Fruit fly (Drosophila melanogaster): ENCODE results near the gene CG32795.

The CG32795 gene

DNA sequence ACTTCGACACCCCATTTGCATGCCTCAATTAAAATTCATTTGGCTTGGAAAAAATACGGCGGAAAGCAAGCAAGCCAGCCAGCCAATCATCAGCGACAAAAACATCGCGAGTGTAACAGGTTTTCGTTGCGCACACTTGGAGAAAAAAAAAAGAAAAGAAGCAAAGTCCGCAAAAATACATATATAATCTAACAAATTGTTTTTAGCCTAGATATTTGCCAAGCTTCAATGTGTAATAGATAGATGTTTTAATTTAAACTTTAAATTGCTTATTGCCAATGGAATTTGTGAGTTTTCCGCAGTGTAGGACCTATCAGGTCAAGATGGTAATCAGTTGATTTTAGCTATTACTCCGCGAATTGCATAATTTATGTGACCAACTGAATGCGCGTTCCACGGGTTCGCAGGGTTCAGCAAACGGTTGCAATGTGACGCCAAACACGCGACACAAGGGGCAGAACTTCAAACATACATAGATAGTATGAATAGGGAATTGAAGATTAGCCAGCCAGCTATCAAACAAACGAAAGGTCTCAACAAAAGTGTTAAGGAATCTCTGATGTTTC is 3.7 kb downstream of the CG32795 start (continued):
- TF ChIP-seq Awh (GFP tag; IDR thresholded peaks at IDR 0.05) (peak; percentile 85), CG6854 (GFP tag; optimal IDR thresholded peaks at IDR 0.05) (peak; percentile 84), abd-A (tag; optimal IDR thresholded peaks at IDR 0.05) (no peak), Hmx (GFP tag; optimal IDR thresholded peaks at IDR 0.05) (peak; percentile 70), CG11504 (tag; optimal IDR thresholded peaks at IDR 0.05) (peak; percentile 92), sob (GFP tag; IDR thresholded peaks at IDR 0.05) (peak; percentile 95), sc (optimal IDR thresholded peaks at IDR 0.05) (no peak), sc (GFP tag; optimal IDR thresholded peaks at IDR 0.05) (peak; percentile 18), D19B (GFP tag; optimal IDR thresholded peaks at IDR 0.05) (peak; percentile 76), Dek (tag; optimal IDR thresholded peaks at IDR 0.05) (peak; percentile 83), CG14965 (GFP tag; optimal IDR thresholded peaks at IDR 0.05; ENCODE audit: borderline replicate concordance) (peak; percentile 62), CG9727 (GFP tag; optimal IDR thresholded peaks at IDR 0.05) (peak; percentile 82), row (GFP tag; IDR thresholded peaks at IDR 0.05) (peak; percentile 95), bab2 (GFP tag; optimal IDR thresholded peaks at IDR 0.05) (peak; percentile 84), wdn (GFP tag; IDR thresholded peaks at IDR 0.05) (peak; percentile 86), bbx (GFP tag; IDR thresholded peaks at IDR 0.05; ENCODE audit: partially characterized antibody) (no peak), ci (GFP tag; IDR thresholded peaks at IDR 0.05) (peak; percentile 93), trh (GFP tag; optimal IDR thresholded peaks at IDR 0.05) (peak; percentile 66), sd (tag; optimal IDR thresholded peaks at IDR 0.05) (peak; percentile 74), Ada2b (GFP tag; IDR thresholded peaks at IDR 0.05) (peak; percentile 95), Lhr (GFP tag; optimal IDR thresholded peaks at IDR 0.05) (peak; percentile 6), CG7271 (tag; optimal IDR thresholded peaks at IDR 0.05) (peak; percentile 13), CG12236 (GFP tag; optimal IDR thresholded peaks at IDR 0.05) (no peak), Ets65A (GFP tag) (peak; percentile 96), trem (tag; optimal IDR thresholded peaks at IDR 0.05) (peak; percentile 18), Doc2 (GFP tag; IDR thresholded peaks at IDR 0.05) (peak; percentile 66), Atf-2 (GFP tag; optimal IDR thresholded peaks at IDR 0.05) (peak; percentile 79), CG13424 (tag; optimal IDR thresholded peaks at IDR 0.05) (peak; percentile 91), CG17829 (tag; optimal IDR thresholded peaks at IDR 0.05) (peak; percentile 55), CG17802 (tag; optimal IDR thresholded peaks at IDR 0.05) (peak; percentile 56), amos (GFP tag; IDR thresholded peaks at IDR 0.05; ENCODE audit: partially characterized antibody) (no peak), CG12071 (GFP tag; optimal IDR thresholded peaks at IDR 0.05) (peak; percentile 84), CG11560 (tag; IDR thresholded peaks at IDR 0.05) (peak; percentile 84), CG1024 (GFP tag; IDR thresholded peaks at IDR 0.05) (peak; percentile 77), CG7839 (tag; optimal IDR thresholded peaks at IDR 0.05) (peak; percentile 92), Usf (GFP tag; optimal IDR thresholded peaks at IDR 0.05) (peak; percentile 35), HLH4C (GFP tag; IDR thresholded peaks at IDR 0.05; ENCODE audit: partially characterized antibody) (no peak), CG42726 (GFP tag; IDR thresholded peaks at IDR 0.05; ENCODE audit: partially characterized antibody) (no peak), H15 (GFP tag; IDR thresholded peaks at IDR 0.05) (peak; percentile 90), da (GFP tag; optimal IDR thresholded peaks at IDR 0.05) (peak; percentile 61), tup (GFP tag; optimal IDR thresholded peaks at IDR 0.05) (peak; percentile 58), CG30403 (GFP tag; optimal IDR thresholded peaks at IDR 0.05) (peak; percentile 88), CG17361 (GFP tag; IDR thresholded peaks at IDR 0.05) (peak; percentile 30; the same call in 1 of the 3 replicates), Ets97D (GFP tag; optimal IDR thresholded peaks at IDR 0.05) (peak; percentile 60), lov (optimal IDR thresholded peaks at IDR 0.05) (no peak), lov (GFP tag; IDR thresholded peaks at IDR 0.05) (peak; percentile 66; the same call in 1 of the 3 replicates), z (GFP tag; IDR thresholded peaks at IDR 0.05) (0 out of 3 replicates have a peak, but pooled peaks have one; percentile 47), Pdp1 (GFP tag; optimal IDR thresholded peaks at IDR 0.05) (peak; percentile 91 to 92), CG1529 (GFP tag; optimal IDR thresholded peaks at IDR 0.05) (peak; percentile 50), CG3847 (GFP tag; IDR thresholded peaks at IDR 0.05) (peak; percentile 93), ERR (GFP tag; optimal IDR thresholded peaks at IDR 0.05) (peak; percentile 83)

Measured in whole organism, embryonic.